Worm (Caenorhabditis elegans): Measurements from ENCODE around the gene F26F12.5.

DNA sequence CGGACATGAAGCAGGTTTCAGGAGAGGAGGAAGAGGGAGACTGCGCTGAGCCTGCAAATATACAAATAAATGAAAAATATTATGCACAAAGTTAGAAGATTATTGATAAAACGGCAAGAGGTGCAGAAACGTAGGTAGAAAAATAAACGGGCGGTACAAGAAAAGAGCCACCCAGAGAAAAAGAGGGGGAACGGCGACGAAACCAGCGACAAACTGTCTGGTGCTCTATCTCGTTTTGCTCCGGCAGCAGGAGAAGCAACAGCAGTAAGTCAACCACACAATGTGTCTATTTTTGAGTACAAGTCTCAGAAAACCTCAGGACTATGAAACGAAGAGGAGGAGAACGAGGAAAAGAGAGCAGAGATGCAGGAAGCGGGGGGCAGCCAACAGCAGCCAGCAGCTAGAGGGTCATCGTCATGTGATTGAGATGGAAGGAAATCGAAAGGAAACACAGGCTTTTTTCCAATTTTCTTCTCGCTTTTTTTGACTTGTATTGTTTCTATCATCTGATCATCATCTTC lies 19.3 kb downstream of the F26F12.5 start, which contains the start of gene F26F12.3:
- peak; percentile 68 for TF ChIP-seq ama-1 (optimal IDR thresholded peaks at IDR 0.05)
- TF ChIP-seq fos-1 (tag; optimal IDR thresholded peaks at IDR 0.05) = peak; percentile 36
- TF ChIP-seq nhr-23 (tag; optimal IDR thresholded peaks at IDR 0.05) = no peak
- TF ChIP-seq lsy-2 (tag; optimal IDR thresholded peaks at IDR 0.05) = peak in 1 of 2 experiments; percentile 66
- TF ChIP-seq peb-1 (tag; optimal IDR thresholded peaks at IDR 0.05) = no peak
- no peak for TF ChIP-seq R02D3.7 (tag; optimal IDR thresholded peaks at IDR 0.05)
- TF ChIP-seq mab-5 (tag; optimal IDR thresholded peaks at IDR 0.05) = peak; percentile 41
- TF ChIP-seq nhr-6 (tag; optimal IDR thresholded peaks at IDR 0.05) = peak; percentile 11
- no peak for TF ChIP-seq elt-1 (tag; optimal IDR thresholded peaks at IDR 0.05)
- TF ChIP-seq ztf-11 (tag; optimal IDR thresholded peaks at IDR 0.05) = no peak
- TF ChIP-seq mdl-1 (tag; optimal IDR thresholded peaks at IDR 0.05) = peak; percentile 39 to 54
- TF ChIP-seq nhr-77 (tag; optimal IDR thresholded peaks at IDR 0.05) = no peak
- no peak for TF ChIP-seq lin-39 (tag; optimal IDR thresholded peaks at IDR 0.05)
- no peak for TF ChIP-seq nhr-12 (tag; optimal IDR thresholded peaks at IDR 0.05)
